Worm (Caenorhabditis elegans): ENCODE data around the gene dct-6.

The dct-6 gene

DNA sequence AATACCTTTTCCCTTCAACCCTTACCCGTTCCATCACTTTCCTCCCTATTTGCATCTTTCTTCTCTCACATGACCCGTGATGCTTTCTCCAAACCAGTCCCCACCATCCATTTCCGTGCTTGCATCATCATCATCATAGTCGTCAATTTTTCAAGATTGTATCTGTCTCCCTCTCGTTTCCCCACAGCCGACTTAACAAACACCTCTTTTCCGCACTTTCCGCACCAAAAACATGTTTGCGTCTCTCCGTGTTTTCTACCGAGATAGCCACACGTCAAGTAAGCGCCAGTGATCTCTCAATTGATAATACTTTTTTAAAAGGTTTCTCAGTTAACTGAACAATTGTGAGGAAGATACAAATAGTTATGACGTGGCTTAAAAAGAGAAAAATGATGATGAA, 28.2 kb upstream of the dct-6 start (continued):
- TF ChIP-seq ces-1 (GFP tag; optimal IDR thresholded peaks at IDR 0.05) = no peak
- TF ChIP-seq lsy-2 (tag; optimal IDR thresholded peaks at IDR 0.05) = peak; percentile 28 to 63
- TF ChIP-seq fkh-8 (tag; optimal IDR thresholded peaks at IDR 0.05) = peak; percentile 3
- no peak for TF ChIP-seq lin-39 (tag; optimal IDR thresholded peaks at IDR 0.05)
- TF ChIP-seq nhr-20 (tag; optimal IDR thresholded peaks at IDR 0.05) = peak; percentile 78
- TF ChIP-seq snu-23 (GFP tag; optimal IDR thresholded peaks at IDR 0.05) = peak; percentile 75
- TF ChIP-seq elt-2 (tag; optimal IDR thresholded peaks at IDR 0.05) = peak; percentile 46
- no peak for TF ChIP-seq ceh-90 (tag; optimal IDR thresholded peaks at IDR 0.05)
- no peak for TF ChIP-seq zag-1 (tag; optimal IDR thresholded peaks at IDR 0.05)
- no peak for TF ChIP-seq sup-37 (GFP tag; optimal IDR thresholded peaks at IDR 0.05)
- TF ChIP-seq efl-1 (optimal IDR thresholded peaks at IDR 0.05) = peak in 1 of 2 experiments; percentile 34
- TF ChIP-seq efl-1 (GFP tag; optimal IDR thresholded peaks at IDR 0.05 in 1 of 2) = peak; percentile 18 to 62
- no peak for TF ChIP-seq egl-13 (tag; optimal IDR thresholded peaks at IDR 0.05)
- no peak for TF ChIP-seq nhr-237 (tag; optimal IDR thresholded peaks at IDR 0.05)
- TF ChIP-seq fkh-10 (GFP tag; optimal IDR thresholded peaks at IDR 0.05) = no peak
- TF ChIP-seq ceh-8 (GFP tag; optimal IDR thresholded peaks at IDR 0.05) = no peak
- TF ChIP-seq nhr-90 (tag; optimal IDR thresholded peaks at IDR 0.05; ENCODE audit: poor library complexity) = peak; percentile 63
- no peak for TF ChIP-seq efl-3 (GFP tag; optimal IDR thresholded peaks at IDR 0.05)
- TF ChIP-seq ets-5 (GFP tag; IDR thresholded peaks at IDR 0.05) = no peak
- TF ChIP-seq nhr-12 (tag; optimal IDR thresholded peaks at IDR 0.05) = no peak
- no peak for TF ChIP-seq ceh-82 (tag; optimal IDR thresholded peaks at IDR 0.05)
- TF ChIP-seq unc-62 (GFP tag; optimal IDR thresholded peaks at IDR 0.05) = no peak
- TF ChIP-seq mdl-1 (tag; optimal IDR thresholded peaks at IDR 0.05) = peak in 1 of 2 experiments; percentile 76
- TF ChIP-seq fkh-4 (tag; optimal IDR thresholded peaks at IDR 0.05; ENCODE audit: borderline replicate concordance) = no peak
- TF ChIP-seq lin-13 (GFP tag; optimal IDR thresholded peaks at IDR 0.05) = peak; percentile 45
- TF ChIP-seq blmp-1 (tag; optimal IDR thresholded peaks at IDR 0.05) = peak; percentile 99
- TF ChIP-seq irx-1 (tag; optimal IDR thresholded peaks at IDR 0.05) = peak; percentile 22
- 0 out of 2 replicates have a peak, but pooled peaks have one; percentile 18 for TF ChIP-seq mab-9 (GFP tag; IDR thresholded peaks at IDR 0.05)
- no peak for TF ChIP-seq C34B4.2 (tag; optimal IDR thresholded peaks at IDR 0.05)
- no peak for TF ChIP-seq egl-27 (tag; optimal IDR thresholded peaks at IDR 0.05)
- peak; percentile 32 for TF ChIP-seq rnt-1 (tag; optimal IDR thresholded peaks at IDR 0.05)
- TF ChIP-seq elt-3 (tag; optimal IDR thresholded peaks at IDR 0.05) = peak in 2 of 6 experiments; percentile 26 to 87
- TF ChIP-seq unc-30 (tag; optimal IDR thresholded peaks at IDR 0.05) = no peak
- TF ChIP-seq ama-1 (optimal IDR thresholded peaks at IDR 0.05) = peak; percentile 40
- no peak for TF ChIP-seq nhr-11 (tag; optimal IDR thresholded peaks at IDR 0.05)
- no peak for TF ChIP-seq skn-1 (tag; optimal IDR thresholded peaks at IDR 0.05)
- no peak for TF ChIP-seq aha-1 (tag; optimal IDR thresholded peaks at IDR 0.05)
- no peak for TF ChIP-seq F16B12.6 (tag; optimal IDR thresholded peaks at IDR 0.05)
- no peak for TF ChIP-seq pax-3 (tag; optimal IDR thresholded peaks at IDR 0.05)
- TF ChIP-seq xbp-1 (tag; optimal IDR thresholded peaks at IDR 0.05) = peak; percentile 47
- no peak for TF ChIP-seq ztf-11 (tag; optimal IDR thresholded peaks at IDR 0.05)
- TF ChIP-seq Y116A8C.19 (tag; optimal IDR thresholded peaks at IDR 0.05; ENCODE audit: borderline replicate concordance) = no peak
- no peak for TF ChIP-seq C04F5.9 (tag; optimal IDR thresholded peaks at IDR 0.05)
- TF ChIP-seq vab-15 (tag; optimal IDR thresholded peaks at IDR 0.05) = peak; percentile 17
- TF ChIP-seq dpl-1 (GFP tag; optimal IDR thresholded peaks at IDR 0.05) = peak in 2 of 3 experiments; percentile 19 to 30
- TF ChIP-seq sox-4 (tag; optimal IDR thresholded peaks at IDR 0.05) = no peak
- no peak for TF ChIP-seq nhr-77 (tag; optimal IDR thresholded peaks at IDR 0.05)
- TF ChIP-seq lin-35 (GFP tag; optimal IDR thresholded peaks at IDR 0.05) = peak in 1 of 2 experiments; percentile 61
- no peak for TF ChIP-seq ceh-88 (GFP tag; IDR thresholded peaks at IDR 0.05)
- no peak for TF ChIP-seq zip-4 (GFP tag; optimal IDR thresholded peaks at IDR 0.05)
- TF ChIP-seq mep-1 (tag; optimal IDR thresholded peaks at IDR 0.05) = peak; percentile 78
- TF ChIP-seq unc-130 (tag; optimal IDR thresholded peaks at IDR 0.05) = peak; percentile 76
- TF ChIP-seq nhr-47 (tag; optimal IDR thresholded peaks at IDR 0.05) = peak; percentile 52

Data from whole organism, L1 larva.